Fruit fly (Drosophila melanogaster) whole organism, prepupa: ENCODE results near the gene lwr.
A peak's percentile ranks its signal among the peaks of the same experiment; 100 is the strongest.

Source experiments
- Blimp-1 ChIP-seq: fragments of 200-800 bp; sonication (Bioruptor generic); optimal IDR thresholded peaks from 3 replicates; lab custom pipeline; 2017; ENCODE audit warnings: missing biosample characterization, missing genetic modification characterization, mild to moderate bottlenecking, moderate library complexity, missing genetic modification reagents
- CG10631 ChIP-seq: fragments of 200-800 bp; sonication (Bioruptor generic); optimal IDR thresholded peaks from 2 replicates; lab custom pipeline; 2016; ENCODE audit warnings: missing biosample characterization, missing genetic modification characterization
- CG10669 ChIP-seq: fragments of 200-800 bp; sonication (Bioruptor generic); optimal IDR thresholded peaks from 3 replicates; lab custom pipeline; 2018; ENCODE audit warnings: missing biosample characterization, mild to moderate bottlenecking, missing genetic modification characterization, moderate library complexity
- CG11294 ChIP-seq: fragments of 200-800 bp; sonication (Bioruptor generic); IDR thresholded peaks from 2 replicates; pipeline ENCODE4 v1.3.6; 2022; ENCODE audit warnings: missing biosample characterization, missing genetic modification characterization
- CG11762 ChIP-seq: fragments of 200-800 bp; sonication (Bioruptor generic); optimal IDR thresholded peaks from 3 replicates; lab custom pipeline; 2016; ENCODE audit warnings: missing biosample characterization, missing genetic modification characterization; ENCODE audit not compliant: insufficient read depth
- CG11902 ChIP-seq: fragments of 200-800 bp; sonication (Bioruptor generic); optimal IDR thresholded peaks from 3 replicates; lab custom pipeline; 2016; ENCODE audit warnings: missing biosample characterization, missing genetic modification characterization
- CG15336 ChIP-seq: fragments of 200-800 bp; sonication (Bioruptor generic); IDR thresholded peaks from 2 replicates; pipeline ENCODE4 v1.3.6; 2022; ENCODE audit warnings: missing biosample characterization, missing genetic modification characterization
- CG1621 ChIP-seq: fragments of 200-800 bp; sonication (Bioruptor generic); optimal IDR thresholded peaks from 3 replicates; lab custom pipeline; 2018; ENCODE audit warnings: missing biosample characterization, mild to moderate bottlenecking, missing genetic modification characterization
- CG16779 ChIP-seq: fragments of 200-800 bp; sonication (Bioruptor generic); optimal IDR thresholded peaks from 3 replicates; lab custom pipeline; 2017; ENCODE audit warnings: missing biosample characterization, mild to moderate bottlenecking, missing genetic modification characterization
- CG3032 ChIP-seq: fragments of 200-800 bp; optimal IDR thresholded peaks from 2 replicates; lab custom pipeline; 2019; ENCODE audit warnings: missing biosample characterization, mild to moderate bottlenecking, missing genetic modification characterization, moderate library complexity
- CG31627 ChIP-seq: fragments of 200-800 bp; sonication (Bioruptor generic); optimal IDR thresholded peaks from 3 replicates; lab custom pipeline; 2016; ENCODE audit warnings: missing biosample characterization, missing genetic modification characterization
- CG32006 ChIP-seq: fragments of 200-800 bp; sonication (Bioruptor generic); optimal IDR thresholded peaks from 3 replicates; lab custom pipeline; 2017; ENCODE audit warnings: missing biosample characterization, mild to moderate bottlenecking, missing genetic modification characterization
- CG34406 ChIP-seq: fragments of 200-800 bp; sonication (Bioruptor generic); optimal IDR thresholded peaks from 3 replicates; lab custom pipeline; 2016; ENCODE audit warnings: missing biosample characterization, missing genetic modification characterization
- CG3919 ChIP-seq: fragments of 200-800 bp; sonication (Bioruptor generic); optimal IDR thresholded peaks from 3 replicates; lab custom pipeline; 2016; ENCODE audit warnings: missing biosample characterization, missing genetic modification characterization
- CG4318 ChIP-seq: fragments of 200-800 bp; sonication (Bioruptor generic); optimal IDR thresholded peaks from 3 replicates; lab custom pipeline; 2017; ENCODE audit warnings: missing biosample characterization, mild to moderate bottlenecking, missing genetic modification characterization
- CG6163 ChIP-seq: fragments of 200-800 bp; sonication (Bioruptor generic); IDR thresholded peaks from 3 replicates; pipeline ENCODE4 v1.3.6; 2022; ENCODE audit warnings: missing biosample characterization, missing genetic modification characterization
- CG6792 ChIP-seq: fragments of 200-800 bp; sonication (Bioruptor generic); optimal IDR thresholded peaks from 3 replicates; lab custom pipeline; 2016; ENCODE audit warnings: missing biosample characterization, missing genetic modification characterization
- CG6808 ChIP-seq: fragments of 200-800 bp; sonication (Bioruptor generic); optimal IDR thresholded peaks from 3 replicates; lab custom pipeline; 2017; ENCODE audit warnings: missing biosample characterization, missing genetic modification characterization, mild to moderate bottlenecking, moderate library complexity, missing genetic modification reagents
- CG6854 ChIP-seq: fragments of 200-800 bp; sonication (Bioruptor generic); optimal IDR thresholded peaks from 2 replicates; lab custom pipeline; 2017; ENCODE audit warnings: missing biosample characterization, mild to moderate bottlenecking, missing genetic modification characterization
- CG7368 ChIP-seq: fragments of 200-800 bp; sonication (Bioruptor generic); optimal IDR thresholded peaks from 3 replicates; lab custom pipeline; 2016; ENCODE audit warnings: missing biosample characterization, missing genetic modification characterization
- CG8319 ChIP-seq: fragments of 200-800 bp; sonication (Bioruptor generic); optimal IDR thresholded peaks from 3 replicates; lab custom pipeline; 2016; ENCODE audit warnings: missing biosample characterization, missing genetic modification characterization
- CG8632 ChIP-seq: fragments of 200-800 bp; sonication (Bioruptor generic); optimal IDR thresholded peaks from 3 replicates; lab custom pipeline; 2016; ENCODE audit warnings: missing biosample characterization, missing genetic modification characterization
- CG9139 ChIP-seq: fragments of 200-800 bp; sonication (Bioruptor generic); optimal IDR thresholded peaks from 3 replicates; lab custom pipeline; 2017; ENCODE audit warnings: missing biosample characterization, mild to moderate bottlenecking, missing genetic modification characterization
- Eip75B ChIP-seq: fragments of 200-800 bp; sonication (Bioruptor generic); optimal IDR thresholded peaks from 3 replicates; lab custom pipeline; 2016; ENCODE audit warnings: missing biosample characterization, missing genetic modification characterization
- Eip78C ChIP-seq: fragments of 200-800 bp; sonication (Bioruptor generic); peaks from one replicate; lab custom pipeline; 2016; ENCODE audit warnings: missing biosample characterization, missing genetic modification characterization
- Eip93F ChIP-seq: fragments of 200-800 bp; sonication (Bioruptor generic); optimal IDR thresholded peaks from 2 replicates; lab custom pipeline; 2016; ENCODE audit warnings: missing biosample characterization, mild to moderate bottlenecking, missing genetic modification characterization
- Ets21C ChIP-seq: fragments of 200-800 bp; sonication (Bioruptor generic); optimal IDR thresholded peaks from 3 replicates; lab custom pipeline; 2016; ENCODE audit warnings: missing biosample characterization, missing genetic modification characterization
- Ets96B ChIP-seq: fragments of 200-800 bp; optimal IDR thresholded peaks from 2 replicates; lab custom pipeline; 2019; ENCODE audit warnings: missing biosample characterization, mild to moderate bottlenecking, missing genetic modification characterization, moderate library complexity
- Hr38 ChIP-seq: sonication (Bioruptor generic); optimal IDR thresholded peaks from 2 replicates; lab custom pipeline; 2016; ENCODE audit warnings: missing biosample characterization, missing genetic modification characterization
- Hr39 ChIP-seq: fragments of 200-800 bp; sonication (Bioruptor generic); optimal IDR thresholded peaks from 2 replicates; lab custom pipeline; 2016; ENCODE audit warnings: missing biosample characterization, missing genetic modification characterization
- Hr4 ChIP-seq: fragments of 200-800 bp; sonication (Bioruptor generic); optimal IDR thresholded peaks from 3 replicates; lab custom pipeline; 2016; ENCODE audit warnings: missing biosample characterization, missing genetic modification characterization
- Lpt ChIP-seq: fragments of 200-800 bp; sonication (Bioruptor generic); optimal IDR thresholded peaks from 3 replicates; lab custom pipeline; 2016; ENCODE audit warnings: missing biosample characterization, missing genetic modification characterization
- Smox ChIP-seq: fragments of 200-800 bp; sonication (Bioruptor generic); optimal IDR thresholded peaks from 3 replicates; lab custom pipeline; 2016; ENCODE audit warnings: missing biosample characterization, missing genetic modification characterization
- Sox102F ChIP-seq: fragments of 200-800 bp; sonication (Bioruptor generic); optimal IDR thresholded peaks from 2 replicates; lab custom pipeline; 2016; ENCODE audit warnings: missing biosample characterization, mild to moderate bottlenecking, missing genetic modification characterization
- Sox14 ChIP-seq: fragments of 200-800 bp; sonication (Bioruptor generic); optimal IDR thresholded peaks from 3 replicates; lab custom pipeline; 2016; ENCODE audit warnings: missing biosample characterization, missing genetic modification characterization
- Sox15 ChIP-seq: fragments of 200-800 bp; sonication (Bioruptor generic); optimal IDR thresholded peaks from 3 replicates; lab custom pipeline; 2016; ENCODE audit warnings: missing biosample characterization, missing genetic modification characterization
- achi ChIP-seq: fragments of 200-800 bp; sonication (Bioruptor generic); optimal IDR thresholded peaks from 3 replicates; lab custom pipeline; 2016; ENCODE audit warnings: missing biosample characterization, missing genetic modification characterization
- acj6 ChIP-seq: fragments of 200-800 bp; sonication (Bioruptor generic); optimal IDR thresholded peaks from 3 replicates; lab custom pipeline; 2016; ENCODE audit warnings: missing biosample characterization, missing genetic modification characterization
- cyc ChIP-seq: fragments of 200-800 bp; sonication (Bioruptor generic); optimal IDR thresholded peaks from 3 replicates; lab custom pipeline; 2016; ENCODE audit warnings: missing biosample characterization, missing genetic modification characterization
- dac ChIP-seq: fragments of 200-800 bp; sonication (Bioruptor generic); optimal IDR thresholded peaks from 2 replicates; lab custom pipeline; 2017; ENCODE audit warnings: missing biosample characterization, mild to moderate bottlenecking, missing genetic modification characterization
- dsx ChIP-seq: fragments of 200-800 bp; optimal IDR thresholded peaks from 3 replicates; lab custom pipeline; 2019; ENCODE audit warnings: missing biosample characterization, mild to moderate bottlenecking, missing genetic modification characterization, moderate library complexity; ENCODE audit not compliant: poor library complexity, severe bottlenecking
- eg ChIP-seq: fragments of 200-800 bp; sonication (Bioruptor generic); IDR thresholded peaks from 3 replicates; pipeline ENCODE4 v1.3.6; 2022; ENCODE audit warnings: missing biosample characterization, missing genetic modification characterization
- esn ChIP-seq: fragments of 200-800 bp; sonication (Bioruptor generic); optimal IDR thresholded peaks from 2 replicates; lab custom pipeline; 2016; ENCODE audit warnings: missing biosample characterization, mild to moderate bottlenecking, missing genetic modification characterization, moderate library complexity
- fd59A ChIP-seq: fragments of 200-800 bp; sonication (Bioruptor generic); optimal IDR thresholded peaks from 2 replicates; lab custom pipeline; 2017; ENCODE audit warnings: missing biosample characterization, mild to moderate bottlenecking, missing genetic modification characterization, missing genetic modification reagents
- net ChIP-seq: fragments of 200-800 bp; sonication (Bioruptor generic); optimal IDR thresholded peaks from 3 replicates; lab custom pipeline; 2016; ENCODE audit warnings: missing biosample characterization, missing genetic modification characterization
- pdm3 ChIP-seq: fragments of 200-800 bp; sonication (Bioruptor generic); optimal IDR thresholded peaks from 3 replicates; lab custom pipeline; 2016; ENCODE audit warnings: missing biosample characterization, missing genetic modification characterization
- salr ChIP-seq, 2 experiments: fragments of 200-800 bp; sonication (Bioruptor generic); optimal IDR thresholded peaks; 3 replicates each; lab custom pipeline; 2016 to 2018; ENCODE audit warnings: missing biosample characterization in 2 of 2, missing genetic modification characterization in 2 of 2, mild to moderate bottlenecking in 1 of 2
- spab ChIP-seq: fragments of 200-800 bp; sonication (Bioruptor generic); optimal IDR thresholded peaks from 2 replicates; lab custom pipeline; 2017; ENCODE audit warnings: missing biosample characterization, mild to moderate bottlenecking, missing genetic modification characterization, missing genetic modification reagents
- ss ChIP-seq, 2 experiments: fragments of 200-800 bp; sonication (Bioruptor generic); optimal IDR thresholded peaks; 2 replicates in 1 of 2; 3 replicates in 1 of 2; lab custom pipeline; 2017 to 2018; ENCODE audit warnings: mild to moderate bottlenecking in 2 of 2, missing biosample characterization in 2 of 2, missing genetic modification characterization in 2 of 2, moderate library complexity in 1 of 2
- svp ChIP-seq: fragments of 200-800 bp; sonication (Bioruptor generic); peaks from one replicate; lab custom pipeline; 2016; ENCODE audit warnings: missing biosample characterization, missing genetic modification characterization
- topi ChIP-seq: fragments of 200-800 bp; sonication (Bioruptor generic); optimal IDR thresholded peaks from 3 replicates; lab custom pipeline; 2016; ENCODE audit warnings: missing biosample characterization, missing genetic modification characterization

lwr gene

DNA sequence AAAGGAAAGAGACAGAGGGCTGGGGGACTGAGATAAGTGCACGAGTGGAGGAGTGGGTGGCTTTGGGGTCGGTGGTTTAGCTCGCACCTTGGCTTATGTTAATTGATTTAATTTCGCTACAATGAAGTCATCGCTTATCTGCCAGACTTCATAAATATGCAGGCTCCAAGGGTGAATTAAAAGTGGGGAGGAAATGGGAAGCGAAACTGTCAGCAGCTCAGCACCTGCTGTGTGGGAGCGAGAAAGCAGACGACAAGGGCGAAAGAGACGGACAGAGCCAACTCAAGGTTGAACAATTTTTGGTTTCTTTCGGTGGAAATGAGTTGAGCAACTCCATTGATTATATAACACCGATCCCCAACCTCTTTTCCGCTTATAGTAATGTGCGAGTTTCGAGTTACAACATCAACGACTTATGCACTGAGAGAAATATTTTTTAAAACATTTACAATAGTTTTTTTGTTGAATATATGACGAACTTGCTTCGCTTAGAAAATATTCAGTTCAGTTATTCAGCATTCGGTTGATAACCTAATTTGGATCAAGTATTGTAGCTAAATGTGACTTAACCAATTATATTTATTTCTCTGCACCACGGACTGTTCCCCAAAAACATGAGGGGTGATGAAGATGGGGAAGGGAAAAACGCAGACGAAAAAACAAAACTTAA, 21.9 kb downstream of the lwr start:
- TF ChIP-seq Eip78C: peak; percentile 93
- 0 out of 3 replicates have a peak, but pooled peaks have one; percentile 44 for TF ChIP-seq eg (GFP tag; lab: Robert Waterston, UW)
- TF ChIP-seq CG11762: no peak
- no peak for TF ChIP-seq Hr38 (GFP tag; lab: Kevin White, UChicago)
- TF ChIP-seq CG10669 (GFP tag; lab: Kevin White, UChicago): peak; percentile 11
- peak; percentile 60 for TF ChIP-seq Hr39
- TF ChIP-seq Sox15: peak; percentile 67
- TF ChIP-seq CG16779 (tag; lab: Kevin White, UChicago): peak; percentile 38
- no peak for TF ChIP-seq CG6854 (GFP tag; lab: Kevin White, UChicago)
- TF ChIP-seq spab (GFP tag; lab: Kevin White, UChicago): no peak
- no peak for TF ChIP-seq ss (GFP tag; optimal IDR thresholded peaks at IDR 0.05; lab: Kevin White, UChicago)
- TF ChIP-seq CG6163 (GFP tag; lab: Robert Waterston, UW): 0 out of 3 replicates have a peak, but pooled peaks have one; percentile 64
- peak; percentile 59 for TF ChIP-seq CG11902 (GFP tag; lab: Kevin White, UChicago)
- TF ChIP-seq Smox (GFP tag; lab: Kevin White, UChicago): peak; percentile 40
- no peak for TF ChIP-seq CG11294 (GFP tag; lab: Robert Waterston, UW)
- TF ChIP-seq Ets21C (GFP tag; lab: Kevin White, UChicago): peak; percentile 47
- TF ChIP-seq CG6808 (GFP tag; lab: Kevin White, UChicago): no peak
- peak; percentile 16 for TF ChIP-seq CG8319
- peak; percentile 57 for TF ChIP-seq CG31627 (GFP tag; lab: Kevin White, UChicago)
- TF ChIP-seq net (GFP tag; lab: Kevin White, UChicago): peak; percentile 43
- TF ChIP-seq Eip75B (GFP tag; lab: Kevin White, UChicago): peak; percentile 75
- peak; percentile 13 for TF ChIP-seq CG32006 (GFP tag; lab: Kevin White, UChicago)
- TF ChIP-seq dac (GFP tag; lab: Kevin White, UChicago): no peak
- TF ChIP-seq fd59A (GFP tag; lab: Kevin White, UChicago): peak; percentile 25
- peak; percentile 45 for TF ChIP-seq CG7368 (GFP tag; lab: Kevin White, UChicago)
- TF ChIP-seq CG4318 (GFP tag; lab: Kevin White, UChicago): no peak
- no peak for TF ChIP-seq CG9139 (GFP tag; lab: Kevin White, UChicago)
- no peak for TF ChIP-seq dsx (GFP tag; lab: Kevin White, UChicago)
- peak; percentile 75 for TF ChIP-seq CG3919 (GFP tag; lab: Kevin White, UChicago)
- TF ChIP-seq salr (GFP tag; optimal IDR thresholded peaks at IDR 0.05; lab: Kevin White, UChicago): peak in 1 of 2 experiments; percentile 25
- TF ChIP-seq CG3032 (tag; lab: Kevin White, UChicago): no peak
- peak; percentile 65 for TF ChIP-seq CG6792 (GFP tag; lab: Kevin White, UChicago)
- peak; percentile 63 for TF ChIP-seq topi (GFP tag; lab: Kevin White, UChicago)
- peak; percentile 78 for TF ChIP-seq pdm3 (GFP tag; lab: Kevin White, UChicago)
- peak; percentile 62 for TF ChIP-seq esn (GFP tag; lab: Kevin White, UChicago)
- peak; percentile 33 for TF ChIP-seq CG1621 (tag; lab: Kevin White, UChicago)
- TF ChIP-seq achi (GFP tag; lab: Kevin White, UChicago): peak; percentile 68
- TF ChIP-seq cyc (GFP tag; lab: Kevin White, UChicago): peak; percentile 47
- peak; percentile 54 for TF ChIP-seq CG10631 (GFP tag; lab: Kevin White, UChicago)
- TF ChIP-seq CG15336 (GFP tag; lab: Robert Waterston, UW): peak; percentile 53
- TF ChIP-seq Eip93F: no peak
- peak; percentile 51 for TF ChIP-seq Hr4 (GFP tag; lab: Kevin White, UChicago)
- TF ChIP-seq Sox14 (GFP tag; lab: Kevin White, UChicago): peak; percentile 37
- peak; percentile 59 for TF ChIP-seq acj6 (GFP tag; lab: Kevin White, UChicago)
- TF ChIP-seq Sox102F: peak; percentile 49
- peak; percentile 70 for TF ChIP-seq svp (GFP tag; lab: Kevin White, UChicago)
- TF ChIP-seq Blimp-1 (GFP tag; lab: Kevin White, UChicago): no peak
- peak; percentile 61 for TF ChIP-seq Ets96B (tag; lab: Kevin White, UChicago)
- TF ChIP-seq CG34406 (GFP tag; lab: Kevin White, UChicago): peak; percentile 66
- no peak for TF ChIP-seq Lpt
- TF ChIP-seq CG8632: peak; percentile 68
